Worm (Caenorhabditis elegans) whole organism, L4 larva: ENCODE measurements around the gene lem-4.

ENCODE experiments used
- F10B5.3 ChIP-seq: sonication (generic microtip); optimal IDR thresholded peaks from 2 replicates; lab custom pipeline; 2016; ENCODE audit warnings: mild to moderate bottlenecking, missing genetic modification characterization, missing compliant biosample characterization
- F44E2.7 ChIP-seq: fragments of 200-800 bp; sonication (Bioruptor generic); IDR thresholded peaks from 2 replicates; pipeline ENCODE4 v2.1.2; 2022; ENCODE audit warnings: missing genetic modification characterization, missing compliant biosample characterization
- T20F7.1 ChIP-seq: fragments of 200-800 bp; sonication (Bioruptor generic); optimal IDR thresholded peaks from 2 replicates; lab custom pipeline; 2018; ENCODE audit warnings: mild to moderate bottlenecking, missing genetic modification characterization, missing compliant biosample characterization
- Y48G9A.11 ChIP-seq: fragments of 200-800 bp; sonication (Bioruptor generic); IDR thresholded peaks from 2 replicates; pipeline ENCODE4 v1.3.6; 2022; ENCODE audit warnings: missing genetic modification reagents, missing genetic modification characterization, missing compliant biosample characterization
- aha-1 ChIP-seq: fragments of 150-350 bp; peaks from one replicate; lab custom pipeline; 2014; ENCODE audit warnings: missing biosample characterization, missing genetic modification characterization
- ceh-28 ChIP-seq: fragments of 150-350 bp; optimal IDR thresholded peaks from 2 replicates; lab custom pipeline; 2014; ENCODE audit warnings: missing biosample characterization, missing genetic modification reagents, missing genetic modification characterization
- daf-8 ChIP-seq: fragments of 200-800 bp; sonication (Bioruptor generic); IDR thresholded peaks from 2 replicates; pipeline ENCODE4 v1.3.6; 2022; ENCODE audit warnings: missing genetic modification characterization, missing compliant biosample characterization
- dmd-6 ChIP-seq: fragments of 200-800 bp; sonication (Bioruptor generic); IDR thresholded peaks from 2 replicates; pipeline ENCODE4 v1.3.6; 2022; ENCODE audit warnings: missing genetic modification reagents, missing genetic modification characterization, missing compliant biosample characterization
- dmd-9 ChIP-seq: fragments of 200-800 bp; sonication (Bioruptor generic); IDR thresholded peaks from 2 replicates; pipeline ENCODE4 v1.3.6; 2022; ENCODE audit warnings: missing genetic modification reagents, missing genetic modification characterization, missing compliant biosample characterization
- dpl-1 ChIP-seq: fragments of 150-350 bp; optimal IDR thresholded peaks from 2 replicates; lab custom pipeline; 2014; ENCODE audit warnings: missing biosample characterization, missing genetic modification reagents, missing genetic modification characterization
- egl-43 ChIP-seq: fragments of 200-800 bp; sonication (Bioruptor generic); IDR thresholded peaks from 2 replicates; pipeline ENCODE4 v1.3.6; 2022; ENCODE audit warnings: missing genetic modification reagents, missing genetic modification characterization, missing compliant biosample characterization
- lin-38 ChIP-seq: fragments of 200-800 bp; sonication (Bioruptor generic); IDR thresholded peaks from 2 replicates; pipeline ENCODE4 v1.3.6; 2022; ENCODE audit warnings: missing genetic modification reagents, missing genetic modification characterization, missing compliant biosample characterization
- mdt-29 ChIP-seq: fragments of 200-800 bp; sonication (Bioruptor generic); IDR thresholded peaks from 2 replicates; pipeline ENCODE4 v1.3.6; 2022; ENCODE audit warnings: missing genetic modification reagents, missing genetic modification characterization, missing compliant biosample characterization
- nhr-28 ChIP-seq: fragments of 150-350 bp; optimal IDR thresholded peaks from 2 replicates; lab custom pipeline; 2014; ENCODE audit warnings: missing biosample characterization, missing genetic modification characterization
- nhr-41 ChIP-seq: fragments of 200-800 bp; sonication (Bioruptor generic); IDR thresholded peaks from 2 replicates; pipeline ENCODE4 v1.3.6; 2022; ENCODE audit warnings: missing genetic modification reagents, missing genetic modification characterization, missing compliant biosample characterization
- nhr-76 ChIP-seq: fragments of 150-350 bp; optimal IDR thresholded peaks from 2 replicates; lab custom pipeline; 2014; ENCODE audit warnings: missing biosample characterization, missing genetic modification characterization
- pha-4 ChIP-seq, 2 experiments: fragments of 150-350 bp in 1 of 2; fragments of 200-800 bp in 1 of 2; sonication (Bioruptor generic) in 1 of 2; IDR thresholded peaks in 1 of 2; optimal IDR thresholded peaks in 1 of 2; 2 replicates each; pipeline versions ENCODE4 v1.3.6 to Lab custom; 2014 to 2022; ENCODE audit warnings: missing genetic modification characterization in 2 of 2, missing genetic modification reagents in 2 of 2, missing biosample characterization in 1 of 2, missing compliant biosample characterization in 1 of 2
- saeg-2 ChIP-seq: fragments of 200-800 bp; sonication (Bioruptor generic); IDR thresholded peaks from 2 replicates; pipeline ENCODE4 v1.3.6; 2022; ENCODE audit warnings: missing genetic modification reagents, missing genetic modification characterization, missing compliant biosample characterization
- snpc-1.2 ChIP-seq: fragments of 200-800 bp; sonication (Bioruptor generic); IDR thresholded peaks from 2 replicates; pipeline ENCODE4 v1.3.6; 2022; ENCODE audit warnings: missing genetic modification reagents, missing genetic modification characterization, missing compliant biosample characterization
- snpc-4 ChIP-seq: fragments of 150-350 bp; optimal IDR thresholded peaks from 2 replicates; lab custom pipeline; 2014; ENCODE audit warnings: missing biosample characterization, missing genetic modification characterization
- unc-62 ChIP-seq, 3 experiments: fragments of 150-350 bp in 1 of 3; sonication (generic microtip); optimal IDR thresholded peaks in 2 of 3; peaks in 1 of 3; 1 replicate in 1 of 3; 2 replicates in 2 of 3; lab custom pipeline; 2014 to 2017; ENCODE audit warnings: missing biosample characterization in 3 of 3, missing genetic modification characterization in 3 of 3, missing genetic modification reagents in 3 of 3, missing genotype in 1 of 3

lem-4 gene

ce11 chrIV:807027-807516 lies 47.5 kb downstream of the lem-4 start, which contains the start of gene Y55F3BL.6:
Y55F3BL.6 (minus strand) TSS chrIV:807077.
- TF ChIP-seq T20F7.1 (GFP tag; lab: Kevin White, UChicago) (peak; percentile 21), Y48G9A.11 (GFP tag; lab: Robert Waterston, UW) (peak; percentile 96), lin-38 (GFP tag; lab: Robert Waterston, UW) (peak; percentile 17; the same call in 1 of the 2 replicates), egl-43 (GFP tag; lab: Robert Waterston, UW) (no peak)

- TF ChIP-seq dmd-9 (GFP tag; lab: Robert Waterston, UW) = no peak
- TF ChIP-seq unc-62 (GFP tag; optimal IDR thresholded peaks at IDR 0.05 in 1 of 2; lab: Kevin White, UChicago) = peak in 1 of 2 experiments; percentile 82
- no peak for TF ChIP-seq unc-62 (tag; optimal IDR thresholded peaks at IDR 0.05; lab: Kevin White, UChicago)
- peak; percentile 89 for TF ChIP-seq ceh-28 (tag; lab: Kevin White, UChicago)
These were observed 48.9 kb downstream of the lem-4 start for ce11 chrIV:805693-806092.

- TF ChIP-seq pha-4 (GFP tag; IDR thresholded peaks at IDR 0.05; lab: Robert Waterston, UW) (no peak), pha-4 (tag; optimal IDR thresholded peaks at IDR 0.05; lab: Kevin White, UChicago) (no peak), unc-62 (GFP tag; optimal IDR thresholded peaks at IDR 0.05 in 1 of 2; lab: Kevin White, UChicago) (peak in 1 of 2 experiments; percentile 36), unc-62 (tag; optimal IDR thresholded peaks at IDR 0.05; lab: Kevin White, UChicago) (no peak)
These were observed 49.8 kb downstream of the lem-4 start, which contains the start of gene Y55F3BL.4 for ce11 chrIV:804802-805201. Y55F3BL.4 (plus strand) TSS chrIV:805102.

ce11 chrIV:801162-801561 lies 53.4 kb downstream of the lem-4 start:
- TF ChIP-seq nhr-76 (tag; lab: Kevin White, UChicago) = no peak
- TF ChIP-seq Y48G9A.11 (GFP tag; lab: Robert Waterston, UW) = 0 out of 2 replicates have a peak, but pooled peaks have one; percentile 51
- TF ChIP-seq aha-1 (tag; lab: Kevin White, UChicago) = peak; percentile 81

ce11 chrIV:800518-800917 lies 54.1 kb downstream of the lem-4 start, which contains the start of gene mrpl-46:
mrpl-46 (plus strand) TSS chrIV:800818.
- TF ChIP-seq F44E2.7 (GFP tag; lab: Robert Waterston, UW) (no peak), nhr-28 (tag; lab: Kevin White, UChicago) (no peak), snpc-1.2 (GFP tag; lab: Robert Waterston, UW) (no peak), dmd-6 (no peak), daf-8 (no peak), egl-43 (GFP tag; lab: Robert Waterston, UW) (no peak), F10B5.3 (no peak), nhr-41 (GFP tag; lab: Robert Waterston, UW) (no peak), T20F7.1 (GFP tag; lab: Kevin White, UChicago) (no peak), saeg-2 (GFP tag; lab: Robert Waterston, UW) (no peak), mdt-29 (GFP tag; lab: Robert Waterston, UW) (no peak), dpl-1 (no peak), snpc-4 (tag; lab: Kevin White, UChicago) (no peak)
